Fruit fly (Drosophila melanogaster) whole organism, pupa: Measurements from ENCODE around the gene dnd.
A peak's percentile ranks its signal among the peaks of the same experiment; 100 is the strongest.

ENCODE experiments used
- CG10348 ChIP-seq: fragments of 200-800 bp; sonication (Bioruptor generic); IDR thresholded peaks from 2 replicates; pipeline ENCODE4 v1.3.6; 2022; ENCODE audit warnings: missing biosample characterization, missing genetic modification characterization
- CG12605 ChIP-seq: fragments of 200-800 bp; sonication (Bioruptor generic); IDR thresholded peaks from 2 replicates; pipeline ENCODE4 v1.3.6; 2022; ENCODE audit warnings: missing biosample characterization, missing genetic modification characterization
- CG15710 ChIP-seq: fragments of 200-800 bp; sonication (Bioruptor generic); optimal IDR thresholded peaks from 2 replicates; lab custom pipeline; 2018; ENCODE audit warnings: missing biosample characterization, mild to moderate bottlenecking, missing genetic modification characterization, moderate library complexity
- CG34367 ChIP-seq: fragments of 200-800 bp; sonication (Bioruptor generic); optimal IDR thresholded peaks from 2 replicates; lab custom pipeline; 2018; ENCODE audit warnings: missing biosample characterization, mild to moderate bottlenecking, missing genetic modification characterization
- CG4496 ChIP-seq: fragments of 200-800 bp; sonication (Bioruptor generic); IDR thresholded peaks from 3 replicates; pipeline ENCODE4 v1.3.6; 2022; ENCODE audit warnings: missing biosample characterization, missing genetic modification characterization
- CG8301 ChIP-seq: fragments of 200-800 bp; sonication (Bioruptor generic); optimal IDR thresholded peaks from 2 replicates; lab custom pipeline; 2018; ENCODE audit warnings: missing biosample characterization, mild to moderate bottlenecking, missing genetic modification characterization
- D1 ChIP-seq: fragments of 200-800 bp; sonication (Bioruptor generic); optimal IDR thresholded peaks from 2 replicates; lab custom pipeline; 2018; ENCODE audit warnings: missing biosample characterization, mild to moderate bottlenecking, missing genetic modification characterization, moderate library complexity
- EcR ChIP-seq: fragments of 200-800 bp; sonication (Bioruptor generic); optimal IDR thresholded peaks from 3 replicates; lab custom pipeline; 2019; ENCODE audit warnings: missing biosample characterization, missing genetic modification characterization, mild to moderate bottlenecking, moderate library complexity, missing genetic modification reagents
- Ets98B ChIP-seq: fragments of 200-800 bp; sonication (Bioruptor generic); IDR thresholded peaks from 2 replicates; pipeline ENCODE4 v1.3.6; 2022; ENCODE audit warnings: missing biosample characterization, missing genetic modification characterization
- Pif1A ChIP-seq: fragments of 200-800 bp; sonication (Bioruptor generic); optimal IDR thresholded peaks from 3 replicates; lab custom pipeline; 2016; ENCODE audit warnings: missing biosample characterization, missing genetic modification characterization
- Pif1B ChIP-seq: fragments of 200-800 bp; sonication (Bioruptor generic); optimal IDR thresholded peaks from 3 replicates; lab custom pipeline; 2016; ENCODE audit warnings: missing biosample characterization, missing genetic modification characterization
- Snoo ChIP-seq: fragments of 200-800 bp; sonication (Bioruptor generic); optimal IDR thresholded peaks from 3 replicates; lab custom pipeline; 2017; ENCODE audit warnings: missing biosample characterization, mild to moderate bottlenecking, missing genetic modification characterization, inconsistent platforms
- fd96Ca ChIP-seq: fragments of 200-800 bp; sonication (Bioruptor generic); IDR thresholded peaks from 3 replicates; pipeline ENCODE4 v1.3.6; 2022; ENCODE audit warnings: missing biosample characterization, missing genetic modification characterization
- gl ChIP-seq: fragments of 200-800 bp; sonication (Bioruptor generic); optimal IDR thresholded peaks from 2 replicates; lab custom pipeline; 2018; ENCODE audit warnings: missing biosample characterization, mild to moderate bottlenecking, missing genetic modification characterization

Gene dnd

dm6 chr3R:21836614-21837013 lies 50.5 kb downstream of the dnd start:
- TF ChIP-seq D1 (tag; lab: Kevin White, UChicago), result no peak
- TF ChIP-seq CG15710 (tag; lab: Kevin White, UChicago), result no peak
- TF ChIP-seq CG34367, result no peak
- no peak for TF ChIP-seq CG10348 (GFP tag; lab: Robert Waterston, UW)
- no peak for TF ChIP-seq Snoo
- TF ChIP-seq Pif1A (GFP tag; lab: Kevin White, UChicago), result no peak
- TF ChIP-seq EcR (GFP tag; lab: Kevin White, UChicago), result no peak
- TF ChIP-seq Pif1B (GFP tag; lab: Kevin White, UChicago), result no peak
- no peak for TF ChIP-seq CG12605 (GFP tag; lab: Robert Waterston, UW)
- TF ChIP-seq CG8301 (tag; lab: Kevin White, UChicago), result no peak
- TF ChIP-seq, all 21 proteins: peak for 0

DNA sequence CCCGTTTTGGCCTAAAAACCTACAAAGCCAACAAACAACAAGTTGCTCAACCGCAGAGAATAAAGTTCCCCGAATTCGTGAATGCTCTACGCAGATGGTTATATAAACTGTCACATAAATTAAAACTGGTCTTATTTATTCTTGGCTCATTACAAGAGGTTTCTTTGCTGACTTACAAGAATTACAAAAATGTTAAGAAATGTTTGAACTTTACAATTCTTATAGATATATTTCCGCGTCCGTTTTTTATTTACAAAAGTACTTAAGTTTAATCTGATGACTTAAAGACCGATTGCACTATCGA lies 51.0 kb downstream of the dnd start:
- TF ChIP-seq CG8301 (tag; lab: Kevin White, UChicago) (peak; percentile 8), Ets98B (GFP tag; lab: Robert Waterston, UW) (peak; percentile 63), CG4496 (no peak), gl (tag; lab: Kevin White, UChicago) (no peak), fd96Ca (peak; percentile 38; the same call in 2 of the 3 replicates)
